Worm (Caenorhabditis elegans) whole organism, L4 larva: ENCODE results near the gene hgrs-1.

Source experiments
- lin-15B ChIP-seq: fragments of 150-350 bp; sonication (generic microtip); optimal IDR thresholded peaks from 3 replicates; lab custom pipeline; 2014; ENCODE audit warnings: missing biosample characterization, missing genetic modification characterization
- nhr-11 ChIP-seq: fragments of 150-350 bp; optimal IDR thresholded peaks from 2 replicates; lab custom pipeline; 2014; ENCODE audit warnings: missing biosample characterization, missing genetic modification characterization
- zip-2 ChIP-seq: fragments of 150-350 bp; optimal IDR thresholded peaks from 2 replicates; lab custom pipeline; 2014; ENCODE audit warnings: missing biosample characterization, missing genetic modification characterization

DNA sequence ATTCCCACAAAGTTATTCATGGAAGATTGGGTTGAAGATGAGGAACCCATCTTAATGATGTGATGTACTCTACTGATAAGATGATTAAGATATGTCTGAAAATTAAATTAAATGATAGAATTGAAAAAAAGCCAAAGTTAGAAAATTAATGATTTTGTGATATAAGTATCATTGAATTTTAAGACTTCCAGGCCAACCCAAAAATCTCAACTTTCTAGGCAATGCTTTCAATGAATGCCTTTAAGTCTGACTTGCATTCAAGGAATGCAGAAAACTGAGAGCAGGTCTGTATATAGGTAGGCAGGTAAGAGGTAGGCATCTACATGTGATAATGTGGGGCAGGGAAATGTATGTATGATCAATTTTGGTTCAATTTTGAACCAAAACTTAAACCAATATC, 14.1 kb upstream of the hgrs-1 start, which contains the start of gene ocr-2:
- TF ChIP-seq zip-2 (tag; lab: Kevin White, UChicago) (no peak), nhr-11 (tag; lab: Kevin White, UChicago) (no peak), lin-15B (tag; lab: Kevin White, UChicago) (no peak)
